Worm (Caenorhabditis elegans): ENCODE results near the gene Y46B2A.3.

ce11 chrII:823529-823928 lies 43.2 kb downstream of the Y46B2A.3 start, which contains the start of gene F46F5.10:
- TF ChIP-seq tbx-8 (GFP tag; optimal IDR thresholded peaks at IDR 0.05), result no peak
- TF ChIP-seq ceh-43 (GFP tag; optimal IDR thresholded peaks at IDR 0.05), result no peak
- TF ChIP-seq blmp-1 (tag; optimal IDR thresholded peaks at IDR 0.05), result no peak
- no peak for TF ChIP-seq mab-5 (tag; optimal IDR thresholded peaks at IDR 0.05)
- TF ChIP-seq nhr-76 (tag; optimal IDR thresholded peaks at IDR 0.05), result no peak
- no peak for TF ChIP-seq nhr-237 (tag; optimal IDR thresholded peaks at IDR 0.05)
- TF ChIP-seq nhr-2 (tag; optimal IDR thresholded peaks at IDR 0.05), result no peak
- TF ChIP-seq mls-2 (tag; optimal IDR thresholded peaks at IDR 0.05), result no peak
